Worm (Caenorhabditis elegans) whole organism, L4 larva: Measurements from ENCODE around the gene ehbp-1.
A peak's percentile ranks its signal among the peaks of the same experiment; 100 is the strongest.

Experiments
- F10B5.3 ChIP-seq: sonication (generic microtip); optimal IDR thresholded peaks from 2 replicates; lab custom pipeline; 2016; ENCODE audit warnings: mild to moderate bottlenecking, missing genetic modification characterization, missing compliant biosample characterization
- F44E2.7 ChIP-seq: fragments of 200-800 bp; sonication (Bioruptor generic); IDR thresholded peaks from 2 replicates; pipeline ENCODE4 v2.1.2; 2022; ENCODE audit warnings: missing genetic modification characterization, missing compliant biosample characterization
- Y105C5A.15 ChIP-seq: fragments of 200-800 bp; sonication (Bioruptor generic); IDR thresholded peaks from 2 replicates; pipeline ENCODE4 v1.3.6; 2022; ENCODE audit warnings: missing genetic modification characterization, missing compliant biosample characterization
- Y48G9A.11 ChIP-seq: fragments of 200-800 bp; sonication (Bioruptor generic); IDR thresholded peaks from 2 replicates; pipeline ENCODE4 v1.3.6; 2022; ENCODE audit warnings: missing genetic modification reagents, missing genetic modification characterization, missing compliant biosample characterization
- ZK546.5 ChIP-seq, 2 experiments: sonication (generic microtip); optimal IDR thresholded peaks; 2 replicates each; lab custom pipeline; 2017; ENCODE audit warnings: missing biosample characterization in 2 of 2, missing genetic modification characterization in 2 of 2
- aha-1 ChIP-seq: fragments of 150-350 bp; peaks from one replicate; lab custom pipeline; 2014; ENCODE audit warnings: missing biosample characterization, missing genetic modification characterization
- aly-2 ChIP-seq: sonication (generic microtip); optimal IDR thresholded peaks from 2 replicates; lab custom pipeline; 2018; ENCODE audit warnings: missing biosample characterization, missing genetic modification characterization
- arid-1 ChIP-seq: fragments of 200-800 bp; sonication (Bioruptor generic); conservative IDR thresholded peaks from 2 replicates; pipeline ENCODE4 v1.3.6; 2022; ENCODE audit warnings: missing genetic modification reagents, missing genetic modification characterization, missing compliant biosample characterization
- attf-4 ChIP-seq: sonication (generic microtip); optimal IDR thresholded peaks from 3 replicates; lab custom pipeline; 2017; ENCODE audit warnings: missing biosample characterization, missing genetic modification characterization
- ceh-32 ChIP-seq: sonication (generic microtip); optimal IDR thresholded peaks from 2 replicates; lab custom pipeline; 2016; ENCODE audit warnings: mild to moderate bottlenecking, missing genetic modification characterization, missing compliant biosample characterization; ENCODE audit not compliant: poor library complexity
- ceh-44 ChIP-seq: fragments of 200-800 bp; sonication (Bioruptor generic); IDR thresholded peaks from 2 replicates; pipeline ENCODE4 v1.3.6; 2022; ENCODE audit warnings: missing genetic modification reagents, missing genetic modification characterization, missing compliant biosample characterization
- ceh-62 ChIP-seq: sonication (generic microtip); optimal IDR thresholded peaks from 2 replicates; lab custom pipeline; 2017; ENCODE audit warnings: missing biosample characterization, missing genetic modification characterization
- ces-1 ChIP-seq: fragments of 150-350 bp; sonication (generic microtip); optimal IDR thresholded peaks from 4 replicates; lab custom pipeline; 2014; ENCODE audit warnings: missing biosample characterization, missing genetic modification reagents, missing genetic modification characterization
- daf-12 ChIP-seq: fragments of 150-350 bp; optimal IDR thresholded peaks from 2 replicates; lab custom pipeline; 2014; ENCODE audit warnings: missing biosample characterization, missing genetic modification reagents, missing genetic modification characterization
- daf-16 ChIP-seq, 3 experiments: sonication (generic microtip); optimal IDR thresholded peaks; 2 replicates each; lab custom pipeline; 2016 to 2017; ENCODE audit warnings: missing genetic modification characterization in 3 of 3, missing genetic modification reagents in 3 of 3, mild to moderate bottlenecking in 2 of 3, missing compliant biosample characterization in 2 of 3, missing biosample characterization in 1 of 3, moderate library complexity in 1 of 3
- dmd-6 ChIP-seq: fragments of 200-800 bp; sonication (Bioruptor generic); IDR thresholded peaks from 2 replicates; pipeline ENCODE4 v1.3.6; 2022; ENCODE audit warnings: missing genetic modification reagents, missing genetic modification characterization, missing compliant biosample characterization
- dmd-9 ChIP-seq: fragments of 200-800 bp; sonication (Bioruptor generic); IDR thresholded peaks from 2 replicates; pipeline ENCODE4 v1.3.6; 2022; ENCODE audit warnings: missing genetic modification reagents, missing genetic modification characterization, missing compliant biosample characterization
- dpl-1 ChIP-seq: fragments of 150-350 bp; optimal IDR thresholded peaks from 2 replicates; lab custom pipeline; 2014; ENCODE audit warnings: missing biosample characterization, missing genetic modification reagents, missing genetic modification characterization
- duxl-1 ChIP-seq: sonication (generic microtip); optimal IDR thresholded peaks from 2 replicates; lab custom pipeline; 2016; ENCODE audit warnings: mild to moderate bottlenecking, missing genetic modification characterization, moderate library complexity, missing compliant biosample characterization; ENCODE audit not compliant: poor library complexity
- dve-1 ChIP-seq: sonication (generic microtip); optimal IDR thresholded peaks from 2 replicates; lab custom pipeline; 2017; ENCODE audit warnings: antibody characterized with exemption, mild to moderate bottlenecking, missing genetic modification characterization, missing compliant biosample characterization; ENCODE audit not compliant: insufficient read depth
- gei-8 ChIP-seq: fragments of 200-800 bp; sonication (Bioruptor generic); optimal IDR thresholded peaks from 2 replicates; lab custom pipeline; 2018; ENCODE audit warnings: mild to moderate bottlenecking, missing genetic modification characterization, missing compliant biosample characterization
- hlh-11 ChIP-seq: fragments of 200-800 bp; sonication (Bioruptor generic); optimal IDR thresholded peaks from 2 replicates; lab custom pipeline; 2018; ENCODE audit warnings: mild to moderate bottlenecking, missing genetic modification characterization, missing compliant biosample characterization
- lin-1 ChIP-seq: fragments of 200-800 bp; sonication (Bioruptor generic); IDR thresholded peaks from 2 replicates; pipeline ENCODE4 v1.3.6; 2022; ENCODE audit warnings: missing genetic modification reagents, missing genetic modification characterization, missing compliant biosample characterization
- lin-15B ChIP-seq: fragments of 150-350 bp; sonication (generic microtip); optimal IDR thresholded peaks from 3 replicates; lab custom pipeline; 2014; ENCODE audit warnings: missing biosample characterization, missing genetic modification characterization
- lin-29 ChIP-seq: fragments of 200-800 bp; sonication (Bioruptor generic); IDR thresholded peaks from 2 replicates; pipeline ENCODE4 v1.3.6; 2022; ENCODE audit warnings: missing genetic modification reagents, missing genetic modification characterization, missing compliant biosample characterization
- lin-38 ChIP-seq: fragments of 200-800 bp; sonication (Bioruptor generic); IDR thresholded peaks from 2 replicates; pipeline ENCODE4 v1.3.6; 2022; ENCODE audit warnings: missing genetic modification reagents, missing genetic modification characterization, missing compliant biosample characterization
- lir-3 ChIP-seq: sonication (generic microtip); optimal IDR thresholded peaks from 2 replicates; lab custom pipeline; 2016; ENCODE audit warnings: mild to moderate bottlenecking, missing genetic modification characterization, missing compliant biosample characterization
- lsy-2 ChIP-seq, 2 experiments: fragments of 150-350 bp in 1 of 2; sonication (generic microtip) in 1 of 2; optimal IDR thresholded peaks; 2 replicates each; lab custom pipeline; 2014 to 2017; ENCODE audit warnings: missing biosample characterization in 2 of 2, missing genetic modification characterization in 2 of 2
- madf-9 ChIP-seq: fragments of 200-800 bp; sonication (Bioruptor generic); conservative IDR thresholded peaks from 2 replicates; pipeline ENCODE4 v1.3.6; 2022; ENCODE audit warnings: missing genetic modification reagents, missing genetic modification characterization, missing compliant biosample characterization
- mep-1 ChIP-seq: fragments of 150-350 bp; sonication (generic microtip); optimal IDR thresholded peaks from 3 replicates; lab custom pipeline; 2014; ENCODE audit warnings: missing biosample characterization, missing genetic modification characterization
- mxl-2 ChIP-seq: fragments of 200-800 bp; sonication (Bioruptor generic); conservative IDR thresholded peaks from 2 replicates; pipeline ENCODE4 v1.3.6; 2022; ENCODE audit warnings: missing genetic modification reagents, missing genetic modification characterization, missing compliant biosample characterization
- mxl-3 ChIP-seq: fragments of 200-800 bp; sonication (Bioruptor generic); optimal IDR thresholded peaks from 2 replicates; lab custom pipeline; 2018; ENCODE audit warnings: mild to moderate bottlenecking, missing genetic modification characterization, missing compliant biosample characterization
- nhr-10 ChIP-seq: fragments of 150-350 bp; optimal IDR thresholded peaks from 2 replicates; lab custom pipeline; 2014; ENCODE audit warnings: missing biosample characterization, missing genetic modification characterization
- nhr-102 ChIP-seq: sonication (generic microtip); optimal IDR thresholded peaks from 2 replicates; lab custom pipeline; 2016; ENCODE audit warnings: mild to moderate bottlenecking, missing genetic modification characterization, moderate library complexity, missing compliant biosample characterization
- nhr-11 ChIP-seq: fragments of 150-350 bp; optimal IDR thresholded peaks from 2 replicates; lab custom pipeline; 2014; ENCODE audit warnings: missing biosample characterization, missing genetic modification characterization
- nhr-237 ChIP-seq: sonication (generic microtip); optimal IDR thresholded peaks from 2 replicates; lab custom pipeline; 2017; ENCODE audit warnings: missing biosample characterization, missing genetic modification characterization
- nhr-25 ChIP-seq: sonication (generic microtip); optimal IDR thresholded peaks from 2 replicates; lab custom pipeline; 2017; ENCODE audit warnings: missing genetic modification characterization, mild to moderate bottlenecking, missing compliant biosample characterization, antibody characterized with exemption, moderate library complexity, borderline replicate concordance; ENCODE audit not compliant: insufficient read depth
- nhr-28 ChIP-seq: fragments of 150-350 bp; optimal IDR thresholded peaks from 2 replicates; lab custom pipeline; 2014; ENCODE audit warnings: missing biosample characterization, missing genetic modification characterization
- nhr-48 ChIP-seq: sonication (generic microtip); optimal IDR thresholded peaks from 2 replicates; lab custom pipeline; 2016; ENCODE audit warnings: mild to moderate bottlenecking, missing genetic modification characterization, missing compliant biosample characterization
- nhr-76 ChIP-seq: fragments of 150-350 bp; optimal IDR thresholded peaks from 2 replicates; lab custom pipeline; 2014; ENCODE audit warnings: missing biosample characterization, missing genetic modification characterization
- pqm-1 ChIP-seq: sonication (generic microtip); optimal IDR thresholded peaks from 2 replicates; lab custom pipeline; 2017; ENCODE audit warnings: missing biosample characterization, missing genetic modification characterization
- rbr-2 ChIP-seq: sonication (generic microtip); optimal IDR thresholded peaks from 2 replicates; lab custom pipeline; 2016; ENCODE audit warnings: missing genotype, missing genetic modification characterization, missing compliant biosample characterization
- saeg-2 ChIP-seq: fragments of 200-800 bp; sonication (Bioruptor generic); IDR thresholded peaks from 2 replicates; pipeline ENCODE4 v1.3.6; 2022; ENCODE audit warnings: missing genetic modification reagents, missing genetic modification characterization, missing compliant biosample characterization
- sdz-12 ChIP-seq: fragments of 200-800 bp; sonication (Bioruptor generic); optimal IDR thresholded peaks from 2 replicates; lab custom pipeline; 2018; ENCODE audit warnings: mild to moderate bottlenecking, missing genetic modification characterization, missing compliant biosample characterization
- tra-1 ChIP-seq: fragments of 200-800 bp; sonication (Bioruptor generic); IDR thresholded peaks from 2 replicates; pipeline ENCODE4 v1.3.6; 2022; ENCODE audit warnings: missing genetic modification reagents, missing genetic modification characterization, missing compliant biosample characterization
- unc-62 ChIP-seq, 3 experiments: fragments of 150-350 bp in 1 of 3; sonication (generic microtip); optimal IDR thresholded peaks in 2 of 3; peaks in 1 of 3; 1 replicate in 1 of 3; 2 replicates in 2 of 3; lab custom pipeline; 2014 to 2017; ENCODE audit warnings: missing biosample characterization in 3 of 3, missing genetic modification characterization in 3 of 3, missing genetic modification reagents in 3 of 3, missing genotype in 1 of 3

ehbp-1 gene

ce11 chrV:9507742-9508141, 42.7 kb upstream of the ehbp-1 start, which contains the start of gene acs-14:
TSS of gene acs-14 (plus strand) at chrV:9508132.
- no peak for TF ChIP-seq ceh-44 (GFP tag; lab: Robert Waterston, UW)
- no peak for TF ChIP-seq nhr-102 (tag; lab: Kevin White, UChicago)
- TF ChIP-seq mxl-3 (GFP tag; lab: Kevin White, UChicago): no peak
- TF ChIP-seq sdz-12 (GFP tag; lab: Kevin White, UChicago): no peak
- no peak for TF ChIP-seq attf-4 (tag; lab: Kevin White, UChicago)
- TF ChIP-seq nhr-28 (tag; lab: Kevin White, UChicago): peak; percentile 50
- peak; percentile 26 for TF ChIP-seq dve-1 (tag; lab: Kevin White, UChicago)
- TF ChIP-seq aha-1 (tag; lab: Kevin White, UChicago): peak; percentile 74
- peak; percentile 16 for TF ChIP-seq hlh-11 (tag; lab: Kevin White, UChicago)
- TF ChIP-seq ZK546.5 (tag; optimal IDR thresholded peaks at IDR 0.05; lab: Kevin White, UChicago): no peak
- no peak for TF ChIP-seq daf-12 (tag; lab: Kevin White, UChicago)
- peak; percentile 34; the same call in 1 of the 2 replicates for TF ChIP-seq dmd-6 (GFP tag; lab: Robert Waterston, UW)
- TF ChIP-seq F10B5.3: no peak
- TF ChIP-seq pqm-1 (tag; lab: Kevin White, UChicago): peak; percentile 23
- no peak for TF ChIP-seq gei-8 (GFP tag; lab: Kevin White, UChicago)
- TF ChIP-seq ces-1: no peak
- no peak for TF ChIP-seq daf-16 (GFP tag; optimal IDR thresholded peaks at IDR 0.05; lab: Kevin White, UChicago)
- TF ChIP-seq daf-16 (tag; optimal IDR thresholded peaks at IDR 0.05; lab: Kevin White, UChicago): peak; percentile 56
- no peak for TF ChIP-seq nhr-25 (tag; lab: Kevin White, UChicago)

ce11 chrV:9509597-9509996, 40.8 kb upstream of the ehbp-1 start:
- TF ChIP-seq lin-1 (GFP tag; lab: Robert Waterston, UW) (no peak), aly-2 (no peak), lin-15B (tag; lab: Kevin White, UChicago) (no peak), aha-1 (tag; lab: Kevin White, UChicago) (peak; percentile 97), unc-62 (GFP tag; optimal IDR thresholded peaks at IDR 0.05 in 1 of 2; lab: Kevin White, UChicago) (peak in 1 of 2 experiments; percentile 32), unc-62 (tag; optimal IDR thresholded peaks at IDR 0.05; lab: Kevin White, UChicago) (no peak), dmd-6 (GFP tag; lab: Robert Waterston, UW) (no peak), madf-9 (GFP tag; lab: Robert Waterston, UW) (no peak), nhr-11 (tag; lab: Kevin White, UChicago) (no peak), tra-1 (GFP tag; lab: Robert Waterston, UW) (no peak)

ce11 chrV:9513590-9513989, 36.9 kb upstream of the ehbp-1 start, which contains the start of gene eif-2Bdelta:
TSS of gene eif-2Bdelta (plus strand) at chrV:9513824.
- TF ChIP-seq nhr-25 (tag; lab: Kevin White, UChicago) (no peak), daf-12 (tag; lab: Kevin White, UChicago) (no peak), dmd-9 (GFP tag; lab: Robert Waterston, UW) (no peak), dve-1 (tag; lab: Kevin White, UChicago) (peak; percentile 47), ceh-62 (no peak), nhr-48 (tag; lab: Kevin White, UChicago) (peak; percentile 18), Y105C5A.15 (no peak), mxl-2 (GFP tag; lab: Robert Waterston, UW) (no peak), nhr-76 (tag; lab: Kevin White, UChicago) (no peak), Y48G9A.11 (GFP tag; lab: Robert Waterston, UW) (no peak), attf-4 (tag; lab: Kevin White, UChicago) (no peak), arid-1 (GFP tag; lab: Robert Waterston, UW) (0 out of 2 replicates have a peak, but pooled peaks have one; percentile 10), dpl-1 (peak; percentile 69), lin-1 (GFP tag; lab: Robert Waterston, UW) (no peak), saeg-2 (GFP tag; lab: Robert Waterston, UW) (no peak), rbr-2 (tag; lab: Kevin White, UChicago) (peak; percentile 45), ceh-32 (tag; lab: Kevin White, UChicago) (no peak), duxl-1 (tag; lab: Kevin White, UChicago) (peak; percentile 7), nhr-10 (no peak), lin-38 (GFP tag; lab: Robert Waterston, UW) (peak; percentile 47), aly-2 (no peak), lsy-2 (tag; optimal IDR thresholded peaks at IDR 0.05; lab: Kevin White, UChicago) (peak in 1 of 2 experiments; percentile 66), aha-1 (tag; lab: Kevin White, UChicago) (no peak), nhr-237 (no peak), mep-1 (peak; percentile 36), F44E2.7 (GFP tag; lab: Robert Waterston, UW) (no peak), lir-3 (tag; lab: Kevin White, UChicago) (no peak), lin-29 (GFP tag; lab: Robert Waterston, UW) (no peak)
